Fruit fly (Drosophila melanogaster) whole organism, prepupa: ENCODE measurements around the gene CG8188.

ENCODE experiments used
- Blimp-1 ChIP-seq: fragments of 200-800 bp; sonication (Bioruptor generic); optimal IDR thresholded peaks from 3 replicates; lab custom pipeline; 2017; ENCODE audit warnings: missing biosample characterization, missing genetic modification characterization, mild to moderate bottlenecking, moderate library complexity, missing genetic modification reagents
- CG10631 ChIP-seq: fragments of 200-800 bp; sonication (Bioruptor generic); optimal IDR thresholded peaks from 2 replicates; lab custom pipeline; 2016; ENCODE audit warnings: missing biosample characterization, missing genetic modification characterization
- CG10669 ChIP-seq: fragments of 200-800 bp; sonication (Bioruptor generic); optimal IDR thresholded peaks from 3 replicates; lab custom pipeline; 2018; ENCODE audit warnings: missing biosample characterization, mild to moderate bottlenecking, missing genetic modification characterization, moderate library complexity
- CG11294 ChIP-seq: fragments of 200-800 bp; sonication (Bioruptor generic); IDR thresholded peaks from 2 replicates; pipeline ENCODE4 v1.3.6; 2022; ENCODE audit warnings: missing biosample characterization, missing genetic modification characterization
- CG11762 ChIP-seq: fragments of 200-800 bp; sonication (Bioruptor generic); optimal IDR thresholded peaks from 3 replicates; lab custom pipeline; 2016; ENCODE audit warnings: missing biosample characterization, missing genetic modification characterization; ENCODE audit not compliant: insufficient read depth
- CG11902 ChIP-seq: fragments of 200-800 bp; sonication (Bioruptor generic); optimal IDR thresholded peaks from 3 replicates; lab custom pipeline; 2016; ENCODE audit warnings: missing biosample characterization, missing genetic modification characterization
- CG15336 ChIP-seq: fragments of 200-800 bp; sonication (Bioruptor generic); IDR thresholded peaks from 2 replicates; pipeline ENCODE4 v1.3.6; 2022; ENCODE audit warnings: missing biosample characterization, missing genetic modification characterization
- CG16779 ChIP-seq: fragments of 200-800 bp; sonication (Bioruptor generic); optimal IDR thresholded peaks from 3 replicates; lab custom pipeline; 2017; ENCODE audit warnings: missing biosample characterization, mild to moderate bottlenecking, missing genetic modification characterization
- CG3032 ChIP-seq: fragments of 200-800 bp; optimal IDR thresholded peaks from 2 replicates; lab custom pipeline; 2019; ENCODE audit warnings: missing biosample characterization, mild to moderate bottlenecking, missing genetic modification characterization, moderate library complexity
- CG31627 ChIP-seq: fragments of 200-800 bp; sonication (Bioruptor generic); optimal IDR thresholded peaks from 3 replicates; lab custom pipeline; 2016; ENCODE audit warnings: missing biosample characterization, missing genetic modification characterization
- CG3919 ChIP-seq: fragments of 200-800 bp; sonication (Bioruptor generic); optimal IDR thresholded peaks from 3 replicates; lab custom pipeline; 2016; ENCODE audit warnings: missing biosample characterization, missing genetic modification characterization
- CG6163 ChIP-seq: fragments of 200-800 bp; sonication (Bioruptor generic); IDR thresholded peaks from 3 replicates; pipeline ENCODE4 v1.3.6; 2022; ENCODE audit warnings: missing biosample characterization, missing genetic modification characterization
- CG6276 ChIP-seq: fragments of 200-800 bp; sonication (Bioruptor generic); optimal IDR thresholded peaks from 2 replicates; lab custom pipeline; 2017; ENCODE audit warnings: missing biosample characterization, mild to moderate bottlenecking, missing genetic modification characterization
- CG6792 ChIP-seq: fragments of 200-800 bp; sonication (Bioruptor generic); optimal IDR thresholded peaks from 3 replicates; lab custom pipeline; 2016; ENCODE audit warnings: missing biosample characterization, missing genetic modification characterization
- CG6808 ChIP-seq: fragments of 200-800 bp; sonication (Bioruptor generic); optimal IDR thresholded peaks from 3 replicates; lab custom pipeline; 2017; ENCODE audit warnings: missing biosample characterization, missing genetic modification characterization, mild to moderate bottlenecking, moderate library complexity, missing genetic modification reagents
- CG7368 ChIP-seq: fragments of 200-800 bp; sonication (Bioruptor generic); optimal IDR thresholded peaks from 3 replicates; lab custom pipeline; 2016; ENCODE audit warnings: missing biosample characterization, missing genetic modification characterization
- CG8319 ChIP-seq: fragments of 200-800 bp; sonication (Bioruptor generic); optimal IDR thresholded peaks from 3 replicates; lab custom pipeline; 2016; ENCODE audit warnings: missing biosample characterization, missing genetic modification characterization
- CG9139 ChIP-seq: fragments of 200-800 bp; sonication (Bioruptor generic); optimal IDR thresholded peaks from 3 replicates; lab custom pipeline; 2017; ENCODE audit warnings: missing biosample characterization, mild to moderate bottlenecking, missing genetic modification characterization
- Eip78C ChIP-seq: fragments of 200-800 bp; sonication (Bioruptor generic); peaks from one replicate; lab custom pipeline; 2016; ENCODE audit warnings: missing biosample characterization, missing genetic modification characterization
- Eip93F ChIP-seq: fragments of 200-800 bp; sonication (Bioruptor generic); optimal IDR thresholded peaks from 2 replicates; lab custom pipeline; 2016; ENCODE audit warnings: missing biosample characterization, mild to moderate bottlenecking, missing genetic modification characterization
- Ets21C ChIP-seq: fragments of 200-800 bp; sonication (Bioruptor generic); optimal IDR thresholded peaks from 3 replicates; lab custom pipeline; 2016; ENCODE audit warnings: missing biosample characterization, missing genetic modification characterization
- Ets96B ChIP-seq: fragments of 200-800 bp; optimal IDR thresholded peaks from 2 replicates; lab custom pipeline; 2019; ENCODE audit warnings: missing biosample characterization, mild to moderate bottlenecking, missing genetic modification characterization, moderate library complexity
- Gug ChIP-seq: fragments of 200-800 bp; sonication (Bioruptor generic); IDR thresholded peaks from 2 replicates; pipeline ENCODE4 v1.3.6; 2022; ENCODE audit warnings: missing biosample characterization, missing genetic modification characterization
- Hr38 ChIP-seq: sonication (Bioruptor generic); optimal IDR thresholded peaks from 2 replicates; lab custom pipeline; 2016; ENCODE audit warnings: missing biosample characterization, missing genetic modification characterization
- Hr39 ChIP-seq: fragments of 200-800 bp; sonication (Bioruptor generic); optimal IDR thresholded peaks from 2 replicates; lab custom pipeline; 2016; ENCODE audit warnings: missing biosample characterization, missing genetic modification characterization
- Hr4 ChIP-seq: fragments of 200-800 bp; sonication (Bioruptor generic); optimal IDR thresholded peaks from 3 replicates; lab custom pipeline; 2016; ENCODE audit warnings: missing biosample characterization, missing genetic modification characterization
- Met ChIP-seq: fragments of 200-800 bp; sonication (Bioruptor generic); optimal IDR thresholded peaks from 3 replicates; lab custom pipeline; 2016; ENCODE audit warnings: missing biosample characterization, missing genetic modification characterization
- OdsH ChIP-seq: fragments of 200-800 bp; sonication (Bioruptor generic); optimal IDR thresholded peaks from 3 replicates; lab custom pipeline; 2016; ENCODE audit warnings: missing biosample characterization, missing genetic modification characterization
- Sox102F ChIP-seq: fragments of 200-800 bp; sonication (Bioruptor generic); optimal IDR thresholded peaks from 2 replicates; lab custom pipeline; 2016; ENCODE audit warnings: missing biosample characterization, mild to moderate bottlenecking, missing genetic modification characterization
- Sox14 ChIP-seq: fragments of 200-800 bp; sonication (Bioruptor generic); optimal IDR thresholded peaks from 3 replicates; lab custom pipeline; 2016; ENCODE audit warnings: missing biosample characterization, missing genetic modification characterization
- achi ChIP-seq: fragments of 200-800 bp; sonication (Bioruptor generic); optimal IDR thresholded peaks from 3 replicates; lab custom pipeline; 2016; ENCODE audit warnings: missing biosample characterization, missing genetic modification characterization
- acj6 ChIP-seq: fragments of 200-800 bp; sonication (Bioruptor generic); optimal IDR thresholded peaks from 3 replicates; lab custom pipeline; 2016; ENCODE audit warnings: missing biosample characterization, missing genetic modification characterization
- cyc ChIP-seq: fragments of 200-800 bp; sonication (Bioruptor generic); optimal IDR thresholded peaks from 3 replicates; lab custom pipeline; 2016; ENCODE audit warnings: missing biosample characterization, missing genetic modification characterization
- eg ChIP-seq: fragments of 200-800 bp; sonication (Bioruptor generic); IDR thresholded peaks from 3 replicates; pipeline ENCODE4 v1.3.6; 2022; ENCODE audit warnings: missing biosample characterization, missing genetic modification characterization
- esn ChIP-seq: fragments of 200-800 bp; sonication (Bioruptor generic); optimal IDR thresholded peaks from 2 replicates; lab custom pipeline; 2016; ENCODE audit warnings: missing biosample characterization, mild to moderate bottlenecking, missing genetic modification characterization, moderate library complexity
- fd59A ChIP-seq: fragments of 200-800 bp; sonication (Bioruptor generic); optimal IDR thresholded peaks from 2 replicates; lab custom pipeline; 2017; ENCODE audit warnings: missing biosample characterization, mild to moderate bottlenecking, missing genetic modification characterization, missing genetic modification reagents
- fkh ChIP-seq: fragments of 200-800 bp; sonication (Bioruptor generic); optimal IDR thresholded peaks from 3 replicates; lab custom pipeline; 2017; ENCODE audit warnings: missing biosample characterization, mild to moderate bottlenecking, missing genetic modification characterization, moderate library complexity
- lz ChIP-seq: fragments of 200-800 bp; sonication (Bioruptor generic); optimal IDR thresholded peaks from 3 replicates; lab custom pipeline; 2016; ENCODE audit warnings: missing biosample characterization, missing genetic modification characterization
- pdm3 ChIP-seq: fragments of 200-800 bp; sonication (Bioruptor generic); optimal IDR thresholded peaks from 3 replicates; lab custom pipeline; 2016; ENCODE audit warnings: missing biosample characterization, missing genetic modification characterization
- spab ChIP-seq: fragments of 200-800 bp; sonication (Bioruptor generic); optimal IDR thresholded peaks from 2 replicates; lab custom pipeline; 2017; ENCODE audit warnings: missing biosample characterization, mild to moderate bottlenecking, missing genetic modification characterization, missing genetic modification reagents
- ss ChIP-seq, 2 experiments: fragments of 200-800 bp; sonication (Bioruptor generic); optimal IDR thresholded peaks; 2 replicates in 1 of 2; 3 replicates in 1 of 2; lab custom pipeline; 2017 to 2018; ENCODE audit warnings: mild to moderate bottlenecking in 2 of 2, missing biosample characterization in 2 of 2, missing genetic modification characterization in 2 of 2, moderate library complexity in 1 of 2
- svp ChIP-seq: fragments of 200-800 bp; sonication (Bioruptor generic); peaks from one replicate; lab custom pipeline; 2016; ENCODE audit warnings: missing biosample characterization, missing genetic modification characterization
- topi ChIP-seq: fragments of 200-800 bp; sonication (Bioruptor generic); optimal IDR thresholded peaks from 3 replicates; lab custom pipeline; 2016; ENCODE audit warnings: missing biosample characterization, missing genetic modification characterization
- vri ChIP-seq: fragments of 200-800 bp; sonication (Bioruptor generic); optimal IDR thresholded peaks from 3 replicates; lab custom pipeline; 2016; ENCODE audit warnings: missing biosample characterization, mild to moderate bottlenecking, missing genetic modification characterization

Gene CG8188

dm6 chrX:17738989-17739388 is 36.2 kb upstream of the CG8188 start (continued):
- TF ChIP-seq acj6 (GFP tag; lab: Kevin White, UChicago): no peak
- no peak for TF ChIP-seq CG3032 (tag; lab: Kevin White, UChicago)
- TF ChIP-seq CG10631 (GFP tag; lab: Kevin White, UChicago): peak; percentile 1
- TF ChIP-seq CG6276: no peak
- peak; percentile 3 to 34 for TF ChIP-seq ss (GFP tag; optimal IDR thresholded peaks at IDR 0.05; lab: Kevin White, UChicago)
- no peak for TF ChIP-seq vri
- TF ChIP-seq eg (GFP tag; lab: Robert Waterston, UW): 0 out of 3 replicates have a peak, but pooled peaks have one; percentile 30
- TF ChIP-seq CG6808 (GFP tag; lab: Kevin White, UChicago): no peak
- TF ChIP-seq CG6792 (GFP tag; lab: Kevin White, UChicago): no peak
- TF ChIP-seq CG11762 (GFP tag; lab: Kevin White, UChicago): no peak
- no peak for TF ChIP-seq Met (GFP tag; lab: Kevin White, UChicago)
- peak; percentile 57 for TF ChIP-seq fkh
- no peak for TF ChIP-seq cyc (GFP tag; lab: Kevin White, UChicago)
- TF ChIP-seq achi (GFP tag; lab: Kevin White, UChicago): peak; percentile 8
- no peak for TF ChIP-seq topi (GFP tag; lab: Kevin White, UChicago)
- TF ChIP-seq Hr38 (GFP tag; lab: Kevin White, UChicago): no peak
- TF ChIP-seq CG11902: no peak
- no peak for TF ChIP-seq CG16779 (tag; lab: Kevin White, UChicago)

- peak; percentile 14 for TF ChIP-seq Sox102F (GFP tag; lab: Kevin White, UChicago)
- TF ChIP-seq Blimp-1 (GFP tag; lab: Kevin White, UChicago): no peak
- TF ChIP-seq CG15336 (GFP tag; lab: Robert Waterston, UW): peak; percentile 37; the same call in 1 of the 2 replicates
- peak; percentile 20; the same call in 1 of the 3 replicates for TF ChIP-seq CG6163 (GFP tag; lab: Robert Waterston, UW)
- TF ChIP-seq CG11294: no peak
- TF ChIP-seq Eip78C (GFP tag; lab: Kevin White, UChicago): peak; percentile 69
- TF ChIP-seq cyc (GFP tag; lab: Kevin White, UChicago): no peak
- TF ChIP-seq achi (GFP tag; lab: Kevin White, UChicago): no peak
- no peak for TF ChIP-seq esn (GFP tag; lab: Kevin White, UChicago)
- peak; percentile 6 for TF ChIP-seq Hr39 (GFP tag; lab: Kevin White, UChicago)
- no peak for TF ChIP-seq vri
- no peak for TF ChIP-seq CG9139 (GFP tag; lab: Kevin White, UChicago)
Observed at dm6 chrX:17738474-17738838, 35.6 kb upstream of the CG8188 start.

dm6 chrX:17737812-17738473 is 35.1 kb upstream of the CG8188 start:
- TF ChIP-seq CG7368 (GFP tag; lab: Kevin White, UChicago) (no peak), CG15336 (GFP tag; lab: Robert Waterston, UW) (peak; percentile 59; the same call in 1 of the 2 replicates), acj6 (GFP tag; lab: Kevin White, UChicago) (peak; percentile 33), CG31627 (GFP tag; lab: Kevin White, UChicago) (no peak), Gug (GFP tag; lab: Robert Waterston, UW) (0 out of 2 replicates have a peak, but pooled peaks have one; percentile 14), CG3919 (GFP tag; lab: Kevin White, UChicago) (no peak), CG8319 (GFP tag; lab: Kevin White, UChicago) (no peak), esn (GFP tag; lab: Kevin White, UChicago) (peak; percentile 37), fd59A (GFP tag; lab: Kevin White, UChicago) (no peak), Hr4 (GFP tag; lab: Kevin White, UChicago) (peak; percentile 3), Ets21C (GFP tag; lab: Kevin White, UChicago) (no peak), Blimp-1 (GFP tag; lab: Kevin White, UChicago) (no peak), CG6276 (peak; percentile 37), Sox14 (GFP tag; lab: Kevin White, UChicago) (peak; percentile 50), CG10669 (GFP tag; lab: Kevin White, UChicago) (peak; percentile 17), CG11294 (no peak; the same call in 1 of the 2 replicates), OdsH (GFP tag; lab: Kevin White, UChicago) (peak; percentile 29), CG3032 (tag; lab: Kevin White, UChicago) (peak; percentile 32), Eip93F (no peak), CG9139 (GFP tag; lab: Kevin White, UChicago) (no peak), CG11902 (no peak), CG11762 (GFP tag; lab: Kevin White, UChicago) (peak; percentile 16), svp (GFP tag; lab: Kevin White, UChicago) (peak; percentile 49), Met (GFP tag; lab: Kevin White, UChicago) (peak; percentile 10), Ets96B (tag; lab: Kevin White, UChicago) (peak; percentile 37), cyc (GFP tag; lab: Kevin White, UChicago) (peak; percentile 12), eg (GFP tag; lab: Robert Waterston, UW) (peak; percentile 69; the same call in 2 of the 3 replicates), pdm3 (peak; percentile 8), Hr39 (GFP tag; lab: Kevin White, UChicago) (no peak), CG16779 (tag; lab: Kevin White, UChicago) (peak; percentile 25), lz (GFP tag; lab: Kevin White, UChicago) (peak; percentile 49), spab (peak; percentile 18)
